Fruit fly (Drosophila melanogaster) Kc167 (cell line): ENCODE data around the gene CG46394.

Experiments used
- Myc ChIP-seq: fragments of >200 bp; optimal IDR thresholded peaks from 2 replicates; lab custom pipeline; 2017; ENCODE audit warnings: missing external identifiers
- Sin3A ChIP-seq: fragments of >200 bp; optimal IDR thresholded peaks from 2 replicates; lab custom pipeline; 2018; ENCODE audit warnings: missing external identifiers
- psq ChIP-seq: fragments of >200 bp; optimal IDR thresholded peaks from 2 replicates; lab custom pipeline; 2017; ENCODE audit warnings: missing external identifiers

dm6 chr3L:11623245-11623883 lies 23.2 kb downstream of the CG46394 start:
- no peak for TF ChIP-seq psq (lab: Kevin White, UChicago)
- TF ChIP-seq Sin3A (lab: Kevin White, UChicago), result no peak
- no peak for TF ChIP-seq Myc (lab: Kevin White, UChicago)
